Fruit fly (Drosophila melanogaster) whole organism, embryonic: ENCODE data around the gene nAChRalpha7.

ENCODE experiments used
- Bgb ChIP-seq: fragments of 200-800 bp; sonication (Bioruptor generic); IDR thresholded peaks from 2 replicates; pipeline ENCODE4 v1.3.6; 2022; ENCODE audit warnings: missing biosample characterization, missing genetic modification characterization; ENCODE audit not compliant: partially characterized antibody
- BtbVII ChIP-seq: fragments of 200-800 bp; sonication (Bioruptor generic); optimal IDR thresholded peaks from 3 replicates; lab custom pipeline; 2017; ENCODE audit warnings: missing biosample characterization, mild to moderate bottlenecking, missing genetic modification characterization
- CG10366 ChIP-seq: fragments of 200-800 bp; sonication (Bioruptor generic); IDR thresholded peaks from 2 replicates; pipeline ENCODE4 v1.3.6; 2022; ENCODE audit warnings: missing biosample characterization, missing genetic modification characterization
- CG10431 ChIP-seq: fragments of 200-800 bp; sonication (Bioruptor generic); optimal IDR thresholded peaks from 3 replicates; lab custom pipeline; 2018; ENCODE audit warnings: missing biosample characterization, mild to moderate bottlenecking, missing genetic modification characterization
- CG12236 ChIP-seq: fragments of 200-800 bp; sonication (Bioruptor generic); optimal IDR thresholded peaks from 2 replicates; lab custom pipeline; 2016; ENCODE audit warnings: missing biosample characterization, missing genetic modification characterization
- CG12942 ChIP-seq: fragments of 200-800 bp; sonication (Bioruptor generic); optimal IDR thresholded peaks from 3 replicates; lab custom pipeline; 2016; ENCODE audit warnings: missing biosample characterization, missing genetic modification characterization
- CG13424 ChIP-seq: fragments of 200-800 bp; sonication (Bioruptor generic); optimal IDR thresholded peaks from 2 replicates; lab custom pipeline; 2019; ENCODE audit warnings: missing biosample characterization, mild to moderate bottlenecking, missing genetic modification characterization, moderate library complexity
- CG15479 ChIP-seq: fragments of 200-800 bp; sonication (Bioruptor generic); optimal IDR thresholded peaks from 3 replicates; lab custom pipeline; 2019; ENCODE audit warnings: missing biosample characterization, mild to moderate bottlenecking, missing genetic modification characterization, moderate library complexity
- CG15601 ChIP-seq: fragments of 200-800 bp; sonication (Bioruptor generic); optimal IDR thresholded peaks from 3 replicates; lab custom pipeline; 2019; ENCODE audit warnings: missing biosample characterization, mild to moderate bottlenecking, missing genetic modification characterization, moderate library complexity
- CG1602 ChIP-seq: fragments of 200-800 bp; sonication (Bioruptor generic); optimal IDR thresholded peaks from 3 replicates; lab custom pipeline; 2016; ENCODE audit warnings: missing biosample characterization, missing genetic modification characterization
- CG17186 ChIP-seq: fragments of 200-800 bp; sonication (Bioruptor generic); optimal IDR thresholded peaks from 3 replicates; lab custom pipeline; 2017; ENCODE audit warnings: missing biosample characterization, missing genetic modification reagents, missing genetic modification characterization
- CG18262 ChIP-seq: fragments of 200-800 bp; optimal IDR thresholded peaks from 3 replicates; lab custom pipeline; 2019; ENCODE audit warnings: missing biosample characterization, mild to moderate bottlenecking, missing genetic modification characterization, moderate library complexity
- CG18599 ChIP-seq: fragments of 200-800 bp; sonication (Bioruptor generic); optimal IDR thresholded peaks from 3 replicates; lab custom pipeline; 2017; ENCODE audit warnings: missing biosample characterization, missing genetic modification characterization, mild to moderate bottlenecking, moderate library complexity, missing genetic modification reagents
- CG2199 ChIP-seq: fragments of 200-800 bp; sonication (Bioruptor generic); IDR thresholded peaks from 3 replicates; pipeline ENCODE4 v1.3.6; 2022; ENCODE audit warnings: missing biosample characterization, missing genetic modification characterization
- CG2202 ChIP-seq: fragments of 200-800 bp; sonication (Bioruptor generic); optimal IDR thresholded peaks from 2 replicates; lab custom pipeline; 2018; ENCODE audit warnings: missing biosample characterization, mild to moderate bottlenecking, missing genetic modification characterization
- CG3065 ChIP-seq: fragments of 200-800 bp; sonication (Bioruptor generic); optimal IDR thresholded peaks from 2 replicates; lab custom pipeline; 2016; ENCODE audit warnings: missing biosample characterization, missing genetic modification characterization
- CG31224 ChIP-seq: fragments of 200-800 bp; sonication (Bioruptor generic); IDR thresholded peaks from 2 replicates; pipeline ENCODE4 v1.3.6; 2022; ENCODE audit warnings: missing biosample characterization, missing genetic modification characterization
- CG34422 ChIP-seq: fragments of 200-800 bp; sonication (Bioruptor generic); IDR thresholded peaks from 3 replicates; pipeline ENCODE4 v1.3.6; 2022; ENCODE audit warnings: missing biosample characterization, missing genetic modification characterization
- CG5180 ChIP-seq: fragments of 200-800 bp; sonication (Bioruptor generic); optimal IDR thresholded peaks from 3 replicates; lab custom pipeline; 2017; ENCODE audit warnings: missing biosample characterization, missing genetic modification characterization, mild to moderate bottlenecking, moderate library complexity, missing genetic modification reagents
- CG7839 ChIP-seq: fragments of 200-800 bp; sonication (Bioruptor generic); optimal IDR thresholded peaks from 3 replicates; lab custom pipeline; 2018; ENCODE audit warnings: missing biosample characterization, mild to moderate bottlenecking, missing genetic modification characterization, moderate library complexity
- CTCF ChIP-seq: fragments of 200-800 bp; sonication (Bioruptor generic); optimal IDR thresholded peaks from 2 replicates; lab custom pipeline; 2017; ENCODE audit warnings: missing biosample characterization, mild to moderate bottlenecking, missing genetic modification characterization, moderate library complexity
- Camta ChIP-seq: fragments of 200-800 bp; sonication (Bioruptor generic); optimal IDR thresholded peaks from 2 replicates; lab custom pipeline; 2016; ENCODE audit warnings: missing biosample characterization, missing genetic modification characterization
- CrebB ChIP-seq: fragments of 200-800 bp; sonication (Bioruptor generic); optimal IDR thresholded peaks from 3 replicates; lab custom pipeline; 2018; ENCODE audit warnings: missing biosample characterization, mild to moderate bottlenecking, missing genetic modification characterization
- D ChIP-seq, 2 experiments: fragments of 200-800 bp in 1 of 2; fragments of >200 bp in 1 of 2; sonication (Bioruptor generic) in 1 of 2; optimal IDR thresholded peaks; 2 replicates in 1 of 2; 3 replicates in 1 of 2; lab custom pipeline; 2017; ENCODE audit warnings: mild to moderate bottlenecking in 1 of 2, missing biosample characterization in 1 of 2, missing genetic modification characterization in 1 of 2, missing genetic modification reagents in 1 of 2
- D19A ChIP-seq: fragments of 200-800 bp; optimal IDR thresholded peaks from 3 replicates; lab custom pipeline; 2019; ENCODE audit warnings: missing biosample characterization, mild to moderate bottlenecking, missing genetic modification characterization, moderate library complexity
- Drgx ChIP-seq: fragments of 200-800 bp; sonication (Bioruptor generic); IDR thresholded peaks from 2 replicates; pipeline ENCODE4 v1.3.6; 2022; ENCODE audit warnings: missing biosample characterization, missing genetic modification characterization
- Ets65A ChIP-seq: fragments of 200-800 bp; sonication (Bioruptor generic); peaks from one replicate; lab custom pipeline; 2016; ENCODE audit warnings: missing biosample characterization, missing genetic modification characterization
- Kr ChIP-seq: fragments of 200-800 bp; sonication (Bioruptor generic); optimal IDR thresholded peaks from 2 replicates; lab custom pipeline; 2017; ENCODE audit warnings: missing biosample characterization, mild to moderate bottlenecking, missing genetic modification characterization
- Mes4 ChIP-seq: fragments of 200-800 bp; sonication (Bioruptor generic); optimal IDR thresholded peaks from 2 replicates; lab custom pipeline; 2016; ENCODE audit warnings: missing biosample characterization, missing genetic modification characterization
- NC2β ChIP-seq: fragments of 200-800 bp; sonication (Bioruptor generic); optimal IDR thresholded peaks from 2 replicates; lab custom pipeline; 2016; ENCODE audit warnings: missing biosample characterization, missing genetic modification characterization
- Nf-YC ChIP-seq: fragments of 200-800 bp; optimal IDR thresholded peaks from 3 replicates; lab custom pipeline; 2019; ENCODE audit warnings: missing biosample characterization, mild to moderate bottlenecking, missing genetic modification characterization, moderate library complexity
- Sox102F ChIP-seq: fragments of 200-800 bp; sonication (Bioruptor generic); optimal IDR thresholded peaks from 2 replicates; lab custom pipeline; 2018; ENCODE audit warnings: missing biosample characterization, mild to moderate bottlenecking, missing genetic modification characterization, moderate library complexity
- Vsx1 ChIP-seq: fragments of 200-800 bp; sonication (Bioruptor generic); optimal IDR thresholded peaks from 2 replicates; lab custom pipeline; 2017; ENCODE audit warnings: missing biosample characterization, mild to moderate bottlenecking, missing genetic modification characterization, missing genetic modification reagents
- Xbp1 ChIP-seq: fragments of 200-800 bp; sonication (Bioruptor generic); optimal IDR thresholded peaks from 3 replicates; lab custom pipeline; 2016; ENCODE audit warnings: missing biosample characterization, mild to moderate bottlenecking, missing genetic modification characterization
- aop ChIP-seq: fragments of 200-800 bp; sonication (Bioruptor generic); IDR thresholded peaks from 2 replicates; pipeline ENCODE4 v1.3.6; 2022; ENCODE audit warnings: missing biosample characterization, missing genetic modification characterization
- ato ChIP-seq: fragments of 200-800 bp; sonication (Bioruptor generic); IDR thresholded peaks from 2 replicates; pipeline ENCODE4 v1.3.6; 2022; ENCODE audit warnings: missing biosample characterization, missing genetic modification characterization; ENCODE audit not compliant: partially characterized antibody
- danr ChIP-seq: fragments of 200-800 bp; sonication (Bioruptor generic); IDR thresholded peaks from 2 replicates; pipeline ENCODE4 v1.3.6; 2022; ENCODE audit warnings: missing biosample characterization, missing genetic modification characterization
- dmrt99B ChIP-seq: fragments of 200-800 bp; sonication (Bioruptor generic); optimal IDR thresholded peaks from 2 replicates; lab custom pipeline; 2018; ENCODE audit warnings: missing biosample characterization, mild to moderate bottlenecking, missing genetic modification characterization, moderate library complexity
- ftz-f1 ChIP-seq: fragments of 200-800 bp; sonication (Bioruptor generic); optimal IDR thresholded peaks from 2 replicates; lab custom pipeline; 2016; ENCODE audit warnings: missing biosample characterization, missing genetic modification characterization
- fu2 ChIP-seq: fragments of 200-800 bp; sonication (Bioruptor generic); optimal IDR thresholded peaks from 2 replicates; lab custom pipeline; 2016; ENCODE audit warnings: missing biosample characterization, missing genetic modification characterization
- kay ChIP-seq: fragments of 200-800 bp; sonication (Bioruptor generic); optimal IDR thresholded peaks from 2 replicates; lab custom pipeline; 2016; ENCODE audit warnings: missing biosample characterization, missing genetic modification characterization
- ken ChIP-seq: fragments of 200-800 bp; sonication (Bioruptor generic); IDR thresholded peaks from 3 replicates; pipeline ENCODE4 v1.3.6; 2022; ENCODE audit warnings: missing biosample characterization, missing genetic modification characterization
- phol ChIP-seq: fragments of 200-800 bp; sonication (Bioruptor generic); optimal IDR thresholded peaks from 3 replicates; lab custom pipeline; 2018; ENCODE audit warnings: missing biosample characterization, mild to moderate bottlenecking, missing genetic modification characterization, moderate library complexity
- pros ChIP-seq: fragments of 200-800 bp; sonication (Bioruptor generic); optimal IDR thresholded peaks from 3 replicates; lab custom pipeline; 2019; ENCODE audit warnings: missing biosample characterization, mild to moderate bottlenecking, missing genetic modification characterization, moderate library complexity
- sd ChIP-seq: fragments of 200-800 bp; sonication (Bioruptor generic); optimal IDR thresholded peaks from 3 replicates; lab custom pipeline; 2018; ENCODE audit warnings: missing biosample characterization, mild to moderate bottlenecking, missing genetic modification characterization, moderate library complexity
- tin ChIP-seq: fragments of 200-800 bp; sonication (Bioruptor generic); optimal IDR thresholded peaks from 3 replicates; lab custom pipeline; 2016; ENCODE audit warnings: missing biosample characterization, missing genetic modification characterization
- vfl ChIP-seq: fragments of 200-800 bp; sonication (Bioruptor generic); optimal IDR thresholded peaks from 2 replicates; lab custom pipeline; 2016; ENCODE audit warnings: missing biosample characterization, missing genetic modification characterization
- z ChIP-seq: fragments of 200-800 bp; sonication (Bioruptor generic); IDR thresholded peaks from 3 replicates; pipeline ENCODE4 v1.3.6; 2022; ENCODE audit warnings: missing biosample characterization, missing genetic modification characterization
- zen2 ChIP-seq: fragments of 200-800 bp; sonication (Bioruptor generic); IDR thresholded peaks from 3 replicates; pipeline ENCODE4 v1.3.6; 2022; ENCODE audit warnings: missing biosample characterization, missing genetic modification characterization; ENCODE audit not compliant: partially characterized antibody

Gene nAChRalpha7

DNA sequence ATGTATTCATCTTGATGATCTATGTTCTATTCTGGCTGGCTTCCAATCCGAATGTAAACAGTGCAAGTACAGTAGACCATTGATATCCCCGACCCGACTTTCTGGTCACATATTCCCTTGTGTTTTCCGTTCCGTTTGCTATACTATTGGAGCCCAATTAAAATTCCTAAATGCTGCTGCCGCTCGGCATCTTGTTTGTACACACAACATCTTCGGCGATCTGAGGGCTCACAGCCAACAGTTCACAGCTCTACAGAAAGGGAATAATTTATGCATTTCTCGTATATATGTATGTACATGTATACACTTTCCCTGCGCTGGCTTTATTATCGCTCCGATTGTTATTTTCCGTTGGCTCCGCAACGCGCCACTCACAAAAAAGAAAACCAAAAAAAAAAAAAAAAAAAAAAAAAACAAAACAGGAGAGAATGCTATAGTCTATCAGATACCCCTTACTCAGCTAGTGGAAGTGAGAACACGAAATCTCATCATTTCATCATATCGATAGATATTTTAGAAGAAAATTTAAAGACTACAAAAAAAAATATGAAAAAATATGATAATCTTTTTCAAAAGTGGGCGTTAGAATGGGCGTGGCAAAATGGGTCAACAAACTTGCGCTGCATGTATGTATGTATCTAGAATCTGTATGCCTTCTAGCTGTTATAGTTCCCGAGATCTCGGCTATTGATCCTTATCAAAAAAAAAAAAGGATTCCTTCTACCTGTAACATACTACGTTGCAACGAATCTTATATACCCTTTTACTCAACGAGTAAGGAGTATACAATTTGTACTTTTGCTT lies 23.1 kb upstream of the nAChRalpha7 start (continued):
- TF ChIP-seq Nf-YC (tag; lab: Kevin White, UChicago) = no peak
- peak; percentile 92; the same call in 2 of the 3 replicates for TF ChIP-seq CG2199 (GFP tag; lab: Robert Waterston, UW)
- TF ChIP-seq Xbp1 (GFP tag; lab: Kevin White, UChicago) = no peak
- peak; percentile 88 for TF ChIP-seq pros (GFP tag; lab: Kevin White, UChicago)
- TF ChIP-seq D (optimal IDR thresholded peaks at IDR 0.05; lab: Kevin White, UChicago) = no peak
- TF ChIP-seq D (GFP tag; optimal IDR thresholded peaks at IDR 0.05; lab: Kevin White, UChicago) = peak; percentile 15
- TF ChIP-seq Camta = peak; percentile 4
- no peak for TF ChIP-seq CG15601 (tag; lab: Kevin White, UChicago)
- TF ChIP-seq fu2 (GFP tag; lab: Kevin White, UChicago) = no peak
- TF ChIP-seq zen2 (GFP tag; lab: Robert Waterston, UW) = no peak
- peak; percentile 29 for TF ChIP-seq CG1602 (GFP tag; lab: Kevin White, UChicago)
- TF ChIP-seq CG31224 = no peak
- 0 out of 3 replicates have a peak, but pooled peaks have one; percentile 11 for TF ChIP-seq CG34422
- TF ChIP-seq Ets65A (GFP tag; lab: Kevin White, UChicago) = peak; percentile 79
- TF ChIP-seq vfl (GFP tag; lab: Kevin White, UChicago) = no peak
- TF ChIP-seq phol (tag; lab: Kevin White, UChicago) = peak; percentile 46
- TF ChIP-seq CG2202 (tag; lab: Kevin White, UChicago) = no peak
- peak; percentile 3 for TF ChIP-seq CG13424 (tag; lab: Kevin White, UChicago)
- TF ChIP-seq Kr (GFP tag; lab: Kevin White, UChicago) = no peak
- TF ChIP-seq CG10431 (GFP tag; lab: Kevin White, UChicago) = peak; percentile 15
- TF ChIP-seq CG10366 (GFP tag; lab: Robert Waterston, UW) = no peak
- TF ChIP-seq CTCF (GFP tag; lab: Kevin White, UChicago) = no peak
- TF ChIP-seq Vsx1 (GFP tag; lab: Kevin White, UChicago) = no peak
- no peak for TF ChIP-seq CrebB (tag; lab: Kevin White, UChicago)
- no peak for TF ChIP-seq CG18599 (GFP tag; lab: Kevin White, UChicago)
- no peak for TF ChIP-seq CG15479
- peak; percentile 60 for TF ChIP-seq CG3065 (GFP tag; lab: Kevin White, UChicago)
- TF ChIP-seq Bgb = no peak
- no peak for TF ChIP-seq kay (GFP tag; lab: Kevin White, UChicago)
- TF ChIP-seq NC2β = no peak
- peak; percentile 40 for TF ChIP-seq D19A
- peak; percentile 27 for TF ChIP-seq Mes4
- peak; percentile 35 for TF ChIP-seq CG5180
- TF ChIP-seq ftz-f1 (GFP tag; lab: Kevin White, UChicago) = no peak
- no peak for TF ChIP-seq ken
- peak; percentile 6; the same call in 1 of the 2 replicates for TF ChIP-seq Drgx (GFP tag; lab: Robert Waterston, UW)
- TF ChIP-seq aop = no peak
- TF ChIP-seq sd (tag; lab: Kevin White, UChicago) = peak; percentile 84
- no peak for TF ChIP-seq BtbVII (GFP tag; lab: Kevin White, UChicago)
- TF ChIP-seq ato (GFP tag; lab: Robert Waterston, UW) = 0 out of 2 replicates have a peak, but pooled peaks have one; percentile 18
- TF ChIP-seq tin (GFP tag; lab: Kevin White, UChicago) = no peak
- peak; percentile 63; the same call in 2 of the 3 replicates for TF ChIP-seq z
- no peak for TF ChIP-seq CG12236 (GFP tag; lab: Kevin White, UChicago)
- TF ChIP-seq CG18262 (tag; lab: Kevin White, UChicago) = peak; percentile 77
- TF ChIP-seq CG17186 (GFP tag; lab: Kevin White, UChicago) = no peak
- TF ChIP-seq dmrt99B = peak; percentile 9
- TF ChIP-seq CG12942 (GFP tag; lab: Kevin White, UChicago) = no peak
- 0 out of 2 replicates have a peak, but pooled peaks have one; percentile 14 for TF ChIP-seq danr (GFP tag; lab: Robert Waterston, UW)
- peak; percentile 36 for TF ChIP-seq CG7839 (tag; lab: Kevin White, UChicago)
- peak; percentile 29 for TF ChIP-seq Sox102F (GFP tag; lab: Kevin White, UChicago)
